Worm (Caenorhabditis elegans) whole organism, late embryonic: ENCODE measurements around the gene ZK54.3.

ENCODE experiments used
- C38D4.7 ChIP-seq: fragments of 200-800 bp; sonication (Bioruptor generic); optimal IDR thresholded peaks from 2 replicates; lab custom pipeline; 2018; ENCODE audit warnings: mild to moderate bottlenecking, missing genetic modification characterization, moderate library complexity, missing compliant biosample characterization
- Y22D7AL.16 ChIP-seq: sonication (generic microtip); optimal IDR thresholded peaks from 2 replicates; lab custom pipeline; 2016; ENCODE audit warnings: missing genetic modification characterization, missing compliant biosample characterization
- ahr-1 ChIP-seq: sonication (generic microtip); optimal IDR thresholded peaks from 2 replicates; lab custom pipeline; 2016; ENCODE audit warnings: missing genetic modification characterization, missing compliant biosample characterization
- ama-1 ChIP-seq: fragments of 150-350 bp; optimal IDR thresholded peaks from 2 replicates; lab custom pipeline; 2014
- ceh-14 ChIP-seq: sonication (generic microtip); optimal IDR thresholded peaks from 2 replicates; lab custom pipeline; 2016; ENCODE audit warnings: missing genotype, missing genetic modification characterization, missing compliant biosample characterization
- ceh-18 ChIP-seq: sonication (generic microtip); optimal IDR thresholded peaks from 2 replicates; lab custom pipeline; 2016; ENCODE audit warnings: missing genetic modification characterization, missing compliant biosample characterization
- ceh-19 ChIP-seq: fragments of 200-800 bp; sonication (Bioruptor generic); optimal IDR thresholded peaks from 2 replicates; lab custom pipeline; 2018; ENCODE audit warnings: mild to moderate bottlenecking, missing genetic modification characterization, missing compliant biosample characterization
- ceh-24 ChIP-seq: sonication (generic microtip); optimal IDR thresholded peaks from 2 replicates; lab custom pipeline; 2016; ENCODE audit warnings: mild to moderate bottlenecking, missing genetic modification characterization, missing compliant biosample characterization
- ceh-34 ChIP-seq: sonication (generic microtip); optimal IDR thresholded peaks from 2 replicates; lab custom pipeline; 2016; ENCODE audit warnings: mild to moderate bottlenecking, missing genetic modification characterization, missing compliant biosample characterization
- ceh-45 ChIP-seq: fragments of 200-800 bp; sonication (Bioruptor generic); IDR thresholded peaks from 2 replicates; pipeline ENCODE4 v1.3.6; 2022; ENCODE audit warnings: missing genetic modification reagents, missing genetic modification characterization, missing compliant biosample characterization
- ceh-48 ChIP-seq: sonication (generic microtip); optimal IDR thresholded peaks from 2 replicates; lab custom pipeline; 2016; ENCODE audit warnings: missing genetic modification characterization, inconsistent platforms, missing compliant biosample characterization
- ceh-9 ChIP-seq: sonication (generic microtip); optimal IDR thresholded peaks from 2 replicates; lab custom pipeline; 2016; ENCODE audit warnings: mild to moderate bottlenecking, missing genetic modification characterization, inconsistent platforms, missing compliant biosample characterization
- che-1 ChIP-seq: sonication (generic microtip); optimal IDR thresholded peaks from 2 replicates; lab custom pipeline; 2016; ENCODE audit warnings: mild to moderate bottlenecking, missing genetic modification characterization, missing compliant biosample characterization
- elt-2 ChIP-seq: sonication (generic microtip); optimal IDR thresholded peaks from 2 replicates; lab custom pipeline; 2016; ENCODE audit warnings: missing genetic modification reagents, missing genetic modification characterization, missing compliant biosample characterization
- elt-4 ChIP-seq: sonication (generic microtip); optimal IDR thresholded peaks from 2 replicates; lab custom pipeline; 2016; ENCODE audit warnings: missing genetic modification characterization, missing compliant biosample characterization
- fax-1 ChIP-seq: sonication (generic microtip); optimal IDR thresholded peaks from 2 replicates; lab custom pipeline; 2016; ENCODE audit warnings: missing genotype, missing genetic modification characterization, missing compliant biosample characterization
- gmeb-2 ChIP-seq: sonication (generic microtip); optimal IDR thresholded peaks from 2 replicates; lab custom pipeline; 2016; ENCODE audit warnings: missing genetic modification characterization, inconsistent platforms, missing compliant biosample characterization
- hlh-13 ChIP-seq: fragments of 200-800 bp; sonication (Bioruptor generic); optimal IDR thresholded peaks from 2 replicates; lab custom pipeline; 2018; ENCODE audit warnings: mild to moderate bottlenecking, missing genetic modification characterization, missing compliant biosample characterization
- hlh-15 ChIP-seq: sonication (generic microtip); optimal IDR thresholded peaks from 2 replicates; lab custom pipeline; 2016; ENCODE audit warnings: missing genetic modification characterization, missing compliant biosample characterization
- hlh-8 ChIP-seq: sonication (generic microtip); optimal IDR thresholded peaks from 2 replicates; lab custom pipeline; 2016; ENCODE audit warnings: missing genotype, missing genetic modification characterization, missing compliant biosample characterization
- lim-6 ChIP-seq: sonication (generic microtip); optimal IDR thresholded peaks from 2 replicates; lab custom pipeline; 2016; ENCODE audit warnings: missing genetic modification characterization, missing compliant biosample characterization
- lin-11 ChIP-seq: fragments of 200-800 bp; sonication (Bioruptor generic); optimal IDR thresholded peaks from 2 replicates; lab custom pipeline; 2018; ENCODE audit warnings: mild to moderate bottlenecking, missing genetic modification characterization, missing compliant biosample characterization
- madf-2 ChIP-seq: sonication (generic microtip); optimal IDR thresholded peaks from 2 replicates; lab custom pipeline; 2017; ENCODE audit warnings: missing genetic modification characterization, missing compliant biosample characterization
- nfya-1 ChIP-seq: sonication (generic microtip); optimal IDR thresholded peaks from 2 replicates; lab custom pipeline; 2017; ENCODE audit warnings: missing genetic modification characterization, mild to moderate bottlenecking, missing compliant biosample characterization, antibody characterized with exemption, moderate library complexity
- nhr-232 ChIP-seq: sonication (generic microtip); optimal IDR thresholded peaks from 2 replicates; lab custom pipeline; 2016; ENCODE audit warnings: missing genetic modification characterization, missing compliant biosample characterization
- odd-2 ChIP-seq: sonication (generic microtip); optimal IDR thresholded peaks from 2 replicates; lab custom pipeline; 2017; ENCODE audit warnings: antibody characterized with exemption, mild to moderate bottlenecking, missing genetic modification characterization, missing compliant biosample characterization
- pag-3 ChIP-seq: sonication (generic microtip); optimal IDR thresholded peaks from 2 replicates; lab custom pipeline; 2016; ENCODE audit warnings: missing compliant biosample characterization, missing genetic modification characterization, borderline replicate concordance
- pat-9 ChIP-seq: fragments of 200-800 bp; sonication (Bioruptor generic); optimal IDR thresholded peaks from 2 replicates; lab custom pipeline; 2018; ENCODE audit warnings: mild to moderate bottlenecking, missing genetic modification characterization, moderate library complexity, missing compliant biosample characterization
- pax-1 ChIP-seq: fragments of 150-350 bp; optimal IDR thresholded peaks from 2 replicates; lab custom pipeline; 2014; ENCODE audit warnings: missing biosample characterization, missing genetic modification characterization
- pqm-1 ChIP-seq: sonication (generic microtip); optimal IDR thresholded peaks from 2 replicates; lab custom pipeline; 2016; ENCODE audit warnings: missing genetic modification characterization, missing compliant biosample characterization
- pros-1 ChIP-seq: fragments of 150-350 bp; optimal IDR thresholded peaks from 2 replicates; lab custom pipeline; 2014; ENCODE audit warnings: missing biosample characterization, missing genetic modification reagents, missing genetic modification characterization
- ref-2 ChIP-seq: sonication (generic microtip); optimal IDR thresholded peaks from 2 replicates; lab custom pipeline; 2016; ENCODE audit warnings: missing genetic modification characterization, missing compliant biosample characterization
- sox-2 ChIP-seq: fragments of 200-800 bp; sonication (Bioruptor generic); IDR thresholded peaks from 2 replicates; pipeline ENCODE4 v1.3.6; 2022; ENCODE audit warnings: missing genetic modification reagents, missing genetic modification characterization, missing compliant biosample characterization
- sox-4 ChIP-seq: sonication (generic microtip); optimal IDR thresholded peaks from 2 replicates; lab custom pipeline; 2017; ENCODE audit warnings: mild to moderate bottlenecking, missing genetic modification characterization, inconsistent platforms, missing compliant biosample characterization
- syd-9 ChIP-seq: sonication (generic microtip); optimal IDR thresholded peaks from 2 replicates; lab custom pipeline; 2016; ENCODE audit warnings: mild to moderate bottlenecking, missing genetic modification characterization, moderate library complexity, missing compliant biosample characterization
- tbx-7 ChIP-seq: sonication (generic microtip); optimal IDR thresholded peaks from 2 replicates; lab custom pipeline; 2016; ENCODE audit warnings: missing genotype, missing genetic modification characterization, missing compliant biosample characterization
- ttx-3 ChIP-seq: sonication (generic microtip); optimal IDR thresholded peaks from 2 replicates; lab custom pipeline; 2016; ENCODE audit warnings: missing genetic modification reagents, missing genetic modification characterization, missing compliant biosample characterization
- unc-3 ChIP-seq, 2 experiments: fragments of 200-800 bp in 1 of 2; sonication (Bioruptor generic) in 1 of 2; sonication (generic microtip) in 1 of 2; conservative IDR thresholded peaks in 1 of 2; optimal IDR thresholded peaks in 1 of 2; 2 replicates each; pipeline versions ENCODE4 v1.3.6 to Lab custom; 2016 to 2022; ENCODE audit warnings: missing compliant biosample characterization in 2 of 2, missing genetic modification characterization in 2 of 2, missing genetic modification reagents in 1 of 2
- unc-42 ChIP-seq: sonication (generic microtip); optimal IDR thresholded peaks from 2 replicates; lab custom pipeline; 2016; ENCODE audit warnings: missing genotype, missing genetic modification characterization, missing compliant biosample characterization
- ztf-16 ChIP-seq: sonication (generic microtip); optimal IDR thresholded peaks from 2 replicates; lab custom pipeline; 2017; ENCODE audit warnings: missing genetic modification characterization, missing compliant biosample characterization

The ZK54.3 gene

DNA sequence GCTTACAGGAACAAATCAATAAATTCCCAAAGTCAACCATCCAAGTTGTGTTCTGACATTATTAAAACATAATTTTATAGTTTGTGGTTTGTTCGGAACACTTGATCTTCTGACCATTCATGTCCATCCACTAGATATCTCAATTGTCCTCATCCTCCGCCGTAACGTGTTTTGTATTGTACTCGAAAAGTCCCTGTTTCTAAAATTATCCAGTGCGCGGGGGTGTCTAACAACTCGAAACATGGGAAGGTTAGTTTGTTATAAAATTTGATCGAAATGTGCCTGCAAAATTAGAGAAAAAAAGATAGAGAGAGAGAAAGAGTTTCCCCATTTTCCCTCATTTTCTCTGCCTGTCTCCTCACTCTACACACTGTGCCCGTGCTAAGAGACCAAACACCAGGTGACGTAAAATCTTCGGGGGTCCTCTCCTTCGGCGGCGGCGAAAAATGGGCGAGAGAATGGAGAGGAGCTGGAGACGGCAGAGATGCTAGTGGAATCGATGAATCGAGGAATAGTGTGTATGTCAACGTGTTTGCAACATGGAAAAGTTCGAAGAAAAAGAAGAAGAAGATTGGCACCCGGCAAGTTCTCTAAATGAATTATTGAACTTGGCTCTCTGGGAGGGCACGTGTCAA is 38.9 kb upstream of the ZK54.3 start (continued):
- TF ChIP-seq pat-9 (tag; lab: Kevin White, UChicago) = no peak
- TF ChIP-seq hlh-8 (tag; lab: Kevin White, UChicago) = peak; percentile 75
- TF ChIP-seq ceh-24 (tag; lab: Kevin White, UChicago) = no peak
- peak; percentile 57 for TF ChIP-seq ceh-34 (tag; lab: Kevin White, UChicago)
- peak; percentile 12 for TF ChIP-seq pag-3 (tag; lab: Kevin White, UChicago)
- no peak for TF ChIP-seq sox-2
- no peak for TF ChIP-seq ztf-16 (tag; lab: Kevin White, UChicago)
- no peak for TF ChIP-seq C38D4.7 (GFP tag; lab: Kevin White, UChicago)
- TF ChIP-seq nhr-232 (tag; lab: Kevin White, UChicago) = no peak
- no peak for TF ChIP-seq gmeb-2
- peak; percentile 33 for TF ChIP-seq ceh-48 (tag; lab: Kevin White, UChicago)
- TF ChIP-seq fax-1 (tag; lab: Kevin White, UChicago) = no peak
- no peak for TF ChIP-seq ceh-45 (GFP tag; lab: Robert Waterston, UW)
- peak; percentile 62 for TF ChIP-seq ref-2 (tag; lab: Kevin White, UChicago)
- no peak for TF ChIP-seq hlh-15
- no peak for TF ChIP-seq Y22D7AL.16 (tag; lab: Kevin White, UChicago)
- TF ChIP-seq lim-6 (tag; lab: Kevin White, UChicago) = no peak
- peak; percentile 56 for TF ChIP-seq ceh-14 (tag; lab: Kevin White, UChicago)
- TF ChIP-seq madf-2 (tag; lab: Kevin White, UChicago) = no peak
- no peak for TF ChIP-seq hlh-13
- no peak for TF ChIP-seq tbx-7 (tag; lab: Kevin White, UChicago)
- TF ChIP-seq ceh-19 (GFP tag; lab: Kevin White, UChicago) = peak; percentile 14
- no peak for TF ChIP-seq elt-4
- TF ChIP-seq ttx-3 (tag; lab: Kevin White, UChicago) = no peak
- TF ChIP-seq ahr-1 (tag; lab: Kevin White, UChicago) = no peak
- no peak for TF ChIP-seq ama-1 (lab: Kevin White, UChicago)
- TF ChIP-seq nfya-1 (tag; lab: Kevin White, UChicago) = peak; percentile 79
- TF ChIP-seq che-1 = no peak
- TF ChIP-seq pax-1 (tag; lab: Kevin White, UChicago) = no peak

DNA sequence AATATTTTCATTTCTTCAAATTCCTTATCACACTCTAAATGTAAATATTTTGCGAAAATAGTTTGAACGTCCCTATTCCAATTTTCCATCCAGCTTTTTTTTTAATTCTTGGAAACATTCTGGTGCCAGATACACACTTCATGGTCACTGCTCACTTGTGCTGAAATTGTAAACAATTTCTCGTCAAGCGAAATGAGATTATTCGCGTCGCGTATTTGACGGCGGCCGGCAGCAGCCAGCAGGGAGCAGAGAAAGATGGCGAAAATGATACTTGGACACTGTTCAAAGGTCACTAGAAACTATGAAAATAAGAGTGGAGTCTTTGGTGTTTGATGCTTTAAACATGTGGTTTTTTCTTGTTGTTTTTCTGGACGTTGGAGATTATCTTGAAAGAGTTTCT is 37.6 kb upstream of the ZK54.3 start:
- TF ChIP-seq unc-42 (tag; lab: Kevin White, UChicago) = peak; percentile 34
- no peak for TF ChIP-seq pqm-1 (tag; lab: Kevin White, UChicago)

DNA sequence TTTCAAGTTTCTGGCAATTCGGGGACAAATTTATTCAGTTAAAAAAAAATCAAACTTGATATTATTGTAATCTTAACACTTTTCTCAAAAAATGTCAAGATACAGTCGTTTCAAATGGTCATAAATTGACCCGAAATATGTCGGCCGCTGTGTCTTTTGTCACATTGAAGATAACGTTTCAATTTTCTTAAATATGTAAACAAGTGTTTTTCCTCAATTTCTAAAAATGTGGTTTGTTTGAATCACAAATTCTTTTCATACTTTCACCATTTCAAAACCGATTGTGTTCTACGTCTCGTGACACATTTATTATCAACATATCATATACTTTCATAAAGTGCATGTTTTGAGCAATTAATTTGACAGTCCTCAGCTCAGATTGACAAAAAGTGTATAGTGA is 35.4 kb upstream of the ZK54.3 start:
- TF ChIP-seq elt-4 = no peak
- no peak for TF ChIP-seq pros-1
- TF ChIP-seq lin-11 = no peak
- no peak for TF ChIP-seq odd-2 (tag; lab: Kevin White, UChicago)
- TF ChIP-seq unc-3 (GFP tag; conservative IDR thresholded peaks at IDR 0.05; lab: Robert Waterston, UW) = no peak
- no peak for TF ChIP-seq unc-3 (tag; optimal IDR thresholded peaks at IDR 0.05; lab: Kevin White, UChicago)
- TF ChIP-seq elt-2 (tag; lab: Kevin White, UChicago) = no peak
- TF ChIP-seq pag-3 (tag; lab: Kevin White, UChicago) = no peak
- no peak for TF ChIP-seq ceh-24 (tag; lab: Kevin White, UChicago)
- no peak for TF ChIP-seq ceh-9 (tag; lab: Kevin White, UChicago)
- TF ChIP-seq ttx-3 (tag; lab: Kevin White, UChicago) = no peak
- no peak for TF ChIP-seq sox-2
- no peak for TF ChIP-seq nhr-232 (tag; lab: Kevin White, UChicago)
- TF ChIP-seq pat-9 (tag; lab: Kevin White, UChicago) = no peak
- no peak for TF ChIP-seq ceh-18
- no peak for TF ChIP-seq sox-4 (tag; lab: Kevin White, UChicago)
- no peak for TF ChIP-seq pqm-1 (tag; lab: Kevin White, UChicago)
- no peak for TF ChIP-seq syd-9 (tag; lab: Kevin White, UChicago)
